Fruit fly (Drosophila melanogaster) whole organism, prepupa: ENCODE results near the gene sordd2.

ENCODE experiments used
- Blimp-1 ChIP-seq: fragments of 200-800 bp; sonication (Bioruptor generic); optimal IDR thresholded peaks from 3 replicates; lab custom pipeline; 2017; ENCODE audit warnings: missing biosample characterization, missing genetic modification characterization, mild to moderate bottlenecking, moderate library complexity, missing genetic modification reagents
- CG15336 ChIP-seq: fragments of 200-800 bp; sonication (Bioruptor generic); IDR thresholded peaks from 2 replicates; pipeline ENCODE4 v1.3.6; 2022; ENCODE audit warnings: missing biosample characterization, missing genetic modification characterization
- CG1621 ChIP-seq: fragments of 200-800 bp; sonication (Bioruptor generic); optimal IDR thresholded peaks from 3 replicates; lab custom pipeline; 2018; ENCODE audit warnings: missing biosample characterization, mild to moderate bottlenecking, missing genetic modification characterization
- CG16779 ChIP-seq: fragments of 200-800 bp; sonication (Bioruptor generic); optimal IDR thresholded peaks from 3 replicates; lab custom pipeline; 2017; ENCODE audit warnings: missing biosample characterization, mild to moderate bottlenecking, missing genetic modification characterization
- CG3032 ChIP-seq: fragments of 200-800 bp; optimal IDR thresholded peaks from 2 replicates; lab custom pipeline; 2019; ENCODE audit warnings: missing biosample characterization, mild to moderate bottlenecking, missing genetic modification characterization, moderate library complexity
- CG6792 ChIP-seq: fragments of 200-800 bp; sonication (Bioruptor generic); optimal IDR thresholded peaks from 3 replicates; lab custom pipeline; 2016; ENCODE audit warnings: missing biosample characterization, missing genetic modification characterization
- CG6854 ChIP-seq: fragments of 200-800 bp; sonication (Bioruptor generic); optimal IDR thresholded peaks from 2 replicates; lab custom pipeline; 2017; ENCODE audit warnings: missing biosample characterization, mild to moderate bottlenecking, missing genetic modification characterization
- Eip75B ChIP-seq: fragments of 200-800 bp; sonication (Bioruptor generic); optimal IDR thresholded peaks from 3 replicates; lab custom pipeline; 2016; ENCODE audit warnings: missing biosample characterization, missing genetic modification characterization
- Eip78C ChIP-seq: fragments of 200-800 bp; sonication (Bioruptor generic); peaks from one replicate; lab custom pipeline; 2016; ENCODE audit warnings: missing biosample characterization, missing genetic modification characterization
- Ets21C ChIP-seq: fragments of 200-800 bp; sonication (Bioruptor generic); optimal IDR thresholded peaks from 3 replicates; lab custom pipeline; 2016; ENCODE audit warnings: missing biosample characterization, missing genetic modification characterization
- Hr38 ChIP-seq: sonication (Bioruptor generic); optimal IDR thresholded peaks from 2 replicates; lab custom pipeline; 2016; ENCODE audit warnings: missing biosample characterization, missing genetic modification characterization
- Met ChIP-seq: fragments of 200-800 bp; sonication (Bioruptor generic); optimal IDR thresholded peaks from 3 replicates; lab custom pipeline; 2016; ENCODE audit warnings: missing biosample characterization, missing genetic modification characterization
- OdsH ChIP-seq: fragments of 200-800 bp; sonication (Bioruptor generic); optimal IDR thresholded peaks from 3 replicates; lab custom pipeline; 2016; ENCODE audit warnings: missing biosample characterization, missing genetic modification characterization
- Sox15 ChIP-seq: fragments of 200-800 bp; sonication (Bioruptor generic); optimal IDR thresholded peaks from 3 replicates; lab custom pipeline; 2016; ENCODE audit warnings: missing biosample characterization, missing genetic modification characterization
- acj6 ChIP-seq: fragments of 200-800 bp; sonication (Bioruptor generic); optimal IDR thresholded peaks from 3 replicates; lab custom pipeline; 2016; ENCODE audit warnings: missing biosample characterization, missing genetic modification characterization
- dac ChIP-seq: fragments of 200-800 bp; sonication (Bioruptor generic); optimal IDR thresholded peaks from 2 replicates; lab custom pipeline; 2017; ENCODE audit warnings: missing biosample characterization, mild to moderate bottlenecking, missing genetic modification characterization
- dsx ChIP-seq: fragments of 200-800 bp; optimal IDR thresholded peaks from 3 replicates; lab custom pipeline; 2019; ENCODE audit warnings: missing biosample characterization, mild to moderate bottlenecking, missing genetic modification characterization, moderate library complexity; ENCODE audit not compliant: poor library complexity, severe bottlenecking
- esn ChIP-seq: fragments of 200-800 bp; sonication (Bioruptor generic); optimal IDR thresholded peaks from 2 replicates; lab custom pipeline; 2016; ENCODE audit warnings: missing biosample characterization, mild to moderate bottlenecking, missing genetic modification characterization, moderate library complexity
- fd59A ChIP-seq: fragments of 200-800 bp; sonication (Bioruptor generic); optimal IDR thresholded peaks from 2 replicates; lab custom pipeline; 2017; ENCODE audit warnings: missing biosample characterization, mild to moderate bottlenecking, missing genetic modification characterization, missing genetic modification reagents
- fkh ChIP-seq: fragments of 200-800 bp; sonication (Bioruptor generic); optimal IDR thresholded peaks from 3 replicates; lab custom pipeline; 2017; ENCODE audit warnings: missing biosample characterization, mild to moderate bottlenecking, missing genetic modification characterization, moderate library complexity
- net ChIP-seq: fragments of 200-800 bp; sonication (Bioruptor generic); optimal IDR thresholded peaks from 3 replicates; lab custom pipeline; 2016; ENCODE audit warnings: missing biosample characterization, missing genetic modification characterization
- salr ChIP-seq, 2 experiments: fragments of 200-800 bp; sonication (Bioruptor generic); optimal IDR thresholded peaks; 3 replicates each; lab custom pipeline; 2016 to 2018; ENCODE audit warnings: missing biosample characterization in 2 of 2, missing genetic modification characterization in 2 of 2, mild to moderate bottlenecking in 1 of 2
- ss ChIP-seq, 2 experiments: fragments of 200-800 bp; sonication (Bioruptor generic); optimal IDR thresholded peaks; 2 replicates in 1 of 2; 3 replicates in 1 of 2; lab custom pipeline; 2017 to 2018; ENCODE audit warnings: mild to moderate bottlenecking in 2 of 2, missing biosample characterization in 2 of 2, missing genetic modification characterization in 2 of 2, moderate library complexity in 1 of 2
- vri ChIP-seq: fragments of 200-800 bp; sonication (Bioruptor generic); optimal IDR thresholded peaks from 3 replicates; lab custom pipeline; 2016; ENCODE audit warnings: missing biosample characterization, mild to moderate bottlenecking, missing genetic modification characterization

Gene sordd2

DNA sequence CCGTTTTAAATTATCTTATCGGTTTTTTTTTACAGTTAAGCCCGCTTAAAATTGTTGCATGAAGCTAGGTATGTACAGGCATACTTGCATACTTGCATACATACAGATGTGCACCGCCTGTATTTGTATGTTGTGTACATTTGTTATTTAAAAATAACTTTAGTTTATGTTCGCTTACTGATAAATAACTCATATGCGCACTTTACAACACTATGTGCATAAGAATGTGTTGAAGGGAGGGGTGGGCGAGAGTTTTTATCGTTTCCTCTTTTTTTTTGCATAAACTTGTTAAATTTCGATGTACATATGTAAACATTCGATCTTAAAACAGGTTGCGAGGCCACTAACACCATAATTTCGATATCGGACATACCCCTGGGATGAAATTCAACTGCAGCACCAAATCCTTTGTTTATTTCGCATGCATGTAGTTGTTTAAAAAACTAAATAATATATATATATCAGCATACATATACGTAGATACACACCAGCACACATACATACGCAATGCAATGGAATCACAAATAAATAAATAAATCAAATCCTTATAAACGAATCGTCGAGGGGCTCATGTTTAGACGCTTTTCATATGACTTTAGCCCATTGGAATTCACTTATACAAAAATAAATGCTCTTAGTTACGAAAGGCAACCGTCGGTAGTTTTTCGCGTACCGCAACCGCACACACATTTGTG lies 39.1 kb downstream of the sordd2 start:
- TF ChIP-seq esn (GFP tag; lab: Kevin White, UChicago) (no peak), dsx (GFP tag; lab: Kevin White, UChicago) (no peak), fd59A (GFP tag; lab: Kevin White, UChicago) (no peak), CG15336 (GFP tag; lab: Robert Waterston, UW) (no peak), fkh (no peak), Eip78C (GFP tag; lab: Kevin White, UChicago) (no peak), Ets21C (GFP tag; lab: Kevin White, UChicago) (no peak), dac (no peak), CG1621 (tag; lab: Kevin White, UChicago) (no peak), OdsH (no peak), Hr38 (GFP tag; lab: Kevin White, UChicago) (no peak), Blimp-1 (GFP tag; lab: Kevin White, UChicago) (no peak), Eip75B (no peak), CG6854 (GFP tag; lab: Kevin White, UChicago) (no peak), CG16779 (no peak), net (GFP tag; lab: Kevin White, UChicago) (no peak)
- TF ChIP-seq, all 60 proteins: peak for 0

DNA sequence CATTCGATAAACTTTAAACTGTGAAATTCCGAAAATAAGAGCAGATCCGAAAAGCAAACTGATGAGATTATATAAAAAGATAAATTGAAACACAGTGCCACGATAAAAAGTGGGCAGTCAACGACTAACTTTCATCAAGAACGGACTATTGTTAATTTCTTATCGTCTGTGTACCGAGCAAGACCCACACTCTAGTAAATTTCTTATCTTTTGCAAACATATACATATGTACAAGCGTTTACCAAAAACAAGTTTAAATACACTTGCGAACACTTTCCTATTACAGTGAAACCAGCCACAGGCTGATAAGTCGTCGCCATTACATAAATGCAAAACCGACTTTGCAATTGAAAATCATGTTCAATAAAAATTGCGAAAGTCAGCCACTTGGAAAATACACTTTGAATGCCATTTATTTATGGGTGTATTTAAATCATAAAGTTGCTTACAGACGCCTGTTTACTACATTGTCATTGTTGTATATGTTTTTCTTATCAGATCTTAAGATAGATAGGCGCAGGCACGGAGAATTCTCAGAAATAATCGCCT lies 40.2 kb downstream of the sordd2 start:
- TF ChIP-seq CG6854 (GFP tag; lab: Kevin White, UChicago) (no peak), acj6 (GFP tag; lab: Kevin White, UChicago) (no peak), fkh (peak; percentile 50), Eip78C (GFP tag; lab: Kevin White, UChicago) (peak; percentile 20), vri (GFP tag; lab: Kevin White, UChicago) (peak; percentile 37)

DNA sequence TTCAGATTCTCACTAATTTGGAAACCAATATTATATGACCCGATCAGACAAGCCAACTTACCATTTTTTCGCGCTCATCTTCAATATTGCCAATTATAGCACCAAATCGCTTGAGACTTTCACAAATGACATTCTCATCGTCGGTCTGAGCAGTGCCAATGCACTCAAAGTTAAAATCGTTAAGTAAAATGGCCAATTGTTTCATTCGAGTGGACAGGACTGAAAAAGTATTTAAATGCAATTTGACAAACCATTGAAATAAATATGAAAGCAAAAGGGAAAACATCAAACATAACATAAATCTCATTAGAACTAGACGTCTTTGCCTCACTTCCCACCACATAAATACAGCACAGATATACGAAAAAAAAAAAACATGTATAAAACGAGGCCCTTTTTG lies 42.9 kb downstream of the sordd2 start, which contains the start of gene CG8260:
Gene CG8260 (plus strand): TSS at position 301 of the 400 bp plus-strand sequence.
- no peak for TF ChIP-seq ss (GFP tag; optimal IDR thresholded peaks at IDR 0.05; lab: Kevin White, UChicago)

DNA sequence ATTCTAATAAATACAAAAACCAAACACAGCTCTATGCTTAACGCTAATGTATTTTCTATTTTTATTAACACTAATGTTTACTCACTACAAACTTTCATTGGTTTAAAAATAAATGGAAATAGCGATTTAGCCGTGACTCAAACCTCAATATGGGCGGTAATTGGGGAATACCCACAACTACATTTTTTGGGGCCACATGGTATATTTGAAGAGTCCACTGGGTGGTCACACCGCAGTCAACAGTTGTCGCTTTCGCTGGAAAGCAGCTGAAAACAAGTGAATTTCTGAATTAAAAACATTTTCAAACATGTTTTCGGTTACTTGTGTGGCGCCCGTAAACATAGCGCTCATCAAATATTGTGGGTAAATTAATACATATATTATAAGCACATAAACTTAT lies 50.0 kb downstream of the sordd2 start, which contains the start of gene Mvd:
Gene Mvd (plus strand): TSS at position 222 of the 400 bp plus-strand sequence.
- TF ChIP-seq Eip78C (GFP tag; lab: Kevin White, UChicago) (peak; percentile 64), fkh (peak; percentile 90), salr (GFP tag; optimal IDR thresholded peaks at IDR 0.05; lab: Kevin White, UChicago) (no peak), Met (GFP tag; lab: Kevin White, UChicago) (no peak), CG3032 (tag; lab: Kevin White, UChicago) (peak; percentile 6), CG1621 (tag; lab: Kevin White, UChicago) (no peak), CG6792 (GFP tag; lab: Kevin White, UChicago) (no peak), Sox15 (GFP tag; lab: Kevin White, UChicago) (no peak), Blimp-1 (GFP tag; lab: Kevin White, UChicago) (peak; percentile 65)
